Worm (Caenorhabditis elegans): ENCODE results near the gene sri-20.
A peak's percentile ranks its signal among the peaks of the same experiment; 100 is the strongest.

ce11 chrV:10355773-10356335 lies 12.5 kb upstream of the sri-20 start, which contains the start of gene sluh-7:
- no peak for TF ChIP-seq lin-39 (tag; optimal IDR thresholded peaks at IDR 0.05)
- peak; percentile 80 for TF ChIP-seq nhr-23 (tag; optimal IDR thresholded peaks at IDR 0.05)
- no peak for TF ChIP-seq unc-62 (GFP tag; optimal IDR thresholded peaks at IDR 0.05)
- no peak for TF ChIP-seq fos-1 (tag; optimal IDR thresholded peaks at IDR 0.05)
- TF ChIP-seq nhr-237 (tag; optimal IDR thresholded peaks at IDR 0.05) = no peak
- TF ChIP-seq pha-4 (tag; optimal IDR thresholded peaks at IDR 0.05) = peak; percentile 92

Measured in whole organism, L3 larva.